Worm (Caenorhabditis elegans): ENCODE data around the gene F58E6.8.

- TF ChIP-seq K02D7.2 (tag; optimal IDR thresholded peaks at IDR 0.05) (no peak), rnt-1 (tag; optimal IDR thresholded peaks at IDR 0.05) (no peak), fkh-10 (GFP tag; optimal IDR thresholded peaks at IDR 0.05) (no peak), hlh-30 (tag; optimal IDR thresholded peaks at IDR 0.05; ENCODE audit: insufficient read depth) (no peak), ceh-30 (tag; optimal IDR thresholded peaks at IDR 0.05) (no peak)
These were observed 27.3 kb upstream of the F58E6.8 start, which contains the start of gene F46B6.5 for ce11 chrV:9782969-9783368.

Measured in whole organism, late embryonic.